Fruit fly (Drosophila melanogaster) whole organism, adult: Measurements from ENCODE around the gene CG14717.

ENCODE experiments used
- CG11617 ChIP-seq: fragments of 200-800 bp; sonication (Bioruptor generic); optimal IDR thresholded peaks from 2 replicates; lab custom pipeline; 2017; ENCODE audit warnings: mild to moderate bottlenecking, missing biosample characterization, missing genetic modification reagents, missing genetic modification characterization
- CG12768 ChIP-seq: fragments of 200-800 bp; sonication (Bioruptor generic); optimal IDR thresholded peaks from 2 replicates; lab custom pipeline; 2017; ENCODE audit warnings: missing biosample characterization, missing genetic modification characterization, mild to moderate bottlenecking, moderate library complexity, missing genetic modification reagents
- CG14711 ChIP-seq: fragments of 200-800 bp; sonication (Bioruptor generic); optimal IDR thresholded peaks from 2 replicates; lab custom pipeline; 2018; ENCODE audit warnings: missing biosample characterization, mild to moderate bottlenecking, missing genetic modification characterization, moderate library complexity
- CG1620 ChIP-seq: fragments of 200-800 bp; sonication (Bioruptor generic); optimal IDR thresholded peaks from 2 replicates; lab custom pipeline; 2016; ENCODE audit warnings: missing biosample characterization, missing genetic modification characterization
- CG33017 ChIP-seq: fragments of 200-800 bp; sonication (Bioruptor generic); optimal IDR thresholded peaks from 2 replicates; lab custom pipeline; 2018; ENCODE audit warnings: missing biosample characterization, mild to moderate bottlenecking, missing genetic modification characterization, moderate library complexity
- CG5204 ChIP-seq: fragments of 200-800 bp; sonication (Bioruptor generic); optimal IDR thresholded peaks from 2 replicates; lab custom pipeline; 2016; ENCODE audit warnings: missing biosample characterization, missing genetic modification characterization
- CG7045 ChIP-seq: fragments of 200-800 bp; sonication (Bioruptor generic); optimal IDR thresholded peaks from 2 replicates; lab custom pipeline; 2017; ENCODE audit warnings: missing biosample characterization, mild to moderate bottlenecking, missing genetic modification characterization
- CG7101 ChIP-seq: fragments of 200-800 bp; sonication (Bioruptor generic); optimal IDR thresholded peaks from 2 replicates; lab custom pipeline; 2018; ENCODE audit warnings: missing biosample characterization, mild to moderate bottlenecking, missing genetic modification characterization, moderate library complexity
- Clk ChIP-seq: fragments of 200-800 bp; sonication (Bioruptor generic); optimal IDR thresholded peaks from 2 replicates; lab custom pipeline; 2017; ENCODE audit warnings: missing biosample characterization, missing genetic modification characterization
- Crg-1 ChIP-seq: fragments of 200-800 bp; sonication (Bioruptor generic); optimal IDR thresholded peaks from 2 replicates; lab custom pipeline; 2016; ENCODE audit warnings: missing biosample characterization, missing genetic modification characterization
- Hr96 ChIP-seq: fragments of 200-800 bp; sonication (Bioruptor generic); optimal IDR thresholded peaks from 2 replicates; lab custom pipeline; 2016; ENCODE audit warnings: missing biosample characterization, missing genetic modification characterization
- Mnt ChIP-seq: fragments of 200-800 bp; sonication (Bioruptor generic); optimal IDR thresholded peaks from 2 replicates; lab custom pipeline; 2016; ENCODE audit warnings: missing biosample characterization, mild to moderate bottlenecking, missing genetic modification characterization
- bab1 ChIP-seq: fragments of 200-800 bp; sonication (Bioruptor generic); optimal IDR thresholded peaks from 3 replicates; lab custom pipeline; 2019; ENCODE audit warnings: missing biosample characterization, mild to moderate bottlenecking, missing genetic modification characterization, moderate library complexity
- cic ChIP-seq: fragments of 200-800 bp; sonication (Bioruptor generic); optimal IDR thresholded peaks from 2 replicates; lab custom pipeline; 2017; ENCODE audit warnings: missing biosample characterization, mild to moderate bottlenecking, missing genetic modification characterization, moderate library complexity
- cnc ChIP-seq, 2 experiments: fragments of >200 bp; optimal IDR thresholded peaks; 2 replicates each; lab custom pipeline; 2017
- kay ChIP-seq: fragments of 200-800 bp; sonication (Bioruptor generic); peaks from one replicate; lab custom pipeline; 2016; ENCODE audit warnings: missing biosample characterization, missing genetic modification characterization, borderline replicate concordance
- ovo ChIP-seq: fragments of 200-800 bp; sonication (Bioruptor generic); optimal IDR thresholded peaks from 2 replicates; lab custom pipeline; 2016; ENCODE audit warnings: missing biosample characterization, missing genetic modification characterization
- pad ChIP-seq: fragments of 200-800 bp; sonication (Bioruptor generic); optimal IDR thresholded peaks from 3 replicates; lab custom pipeline; 2017; ENCODE audit warnings: missing biosample characterization, missing genetic modification characterization, mild to moderate bottlenecking, moderate library complexity, missing genetic modification reagents
- tj ChIP-seq: fragments of 200-800 bp; sonication (Bioruptor generic); optimal IDR thresholded peaks from 3 replicates; lab custom pipeline; 2017; ENCODE audit warnings: missing biosample characterization, mild to moderate bottlenecking, missing genetic modification characterization, moderate library complexity
- toe ChIP-seq: fragments of 200-800 bp; sonication (Bioruptor generic); optimal IDR thresholded peaks from 2 replicates; lab custom pipeline; 2016; ENCODE audit warnings: missing biosample characterization, missing genetic modification characterization

The CG14717 gene

dm6 chr3R:11689900-11690299 is 6.4 kb upstream of the CG14717 start, which contains the start of gene CG6908:
Gene CG6908, minus strand, starts transcription at chr3R:11690051.
- TF ChIP-seq CG5204 (no peak), kay (GFP tag; lab: Kevin White, UChicago) (peak; percentile 33), toe (GFP tag; lab: Kevin White, UChicago) (no peak), cic (peak; percentile 86), CG11617 (GFP tag; lab: Kevin White, UChicago) (no peak), bab1 (GFP tag; lab: Kevin White, UChicago) (no peak), cnc (optimal IDR thresholded peaks at IDR 0.05; lab: Kevin White, UChicago) (peak; percentile 88 to 99), CG7045 (no peak), CG33017 (tag; lab: Kevin White, UChicago) (peak; percentile 42), CG1620 (GFP tag; lab: Kevin White, UChicago) (no peak), Clk (GFP tag; lab: Kevin White, UChicago) (no peak), CG14711 (tag; lab: Kevin White, UChicago) (no peak), Crg-1 (no peak), Hr96 (GFP tag; lab: Kevin White, UChicago) (no peak), tj (no peak), Mnt (GFP tag; lab: Kevin White, UChicago) (peak; percentile 65), ovo (GFP tag; lab: Kevin White, UChicago) (no peak), CG7101 (tag; lab: Kevin White, UChicago) (no peak), pad (GFP tag; lab: Kevin White, UChicago) (peak; percentile 96), CG12768 (peak; percentile 52)

- TF ChIP-seq CG1620 (GFP tag; lab: Kevin White, UChicago) (no peak), pad (GFP tag; lab: Kevin White, UChicago) (no peak), CG33017 (tag; lab: Kevin White, UChicago) (no peak), tj (no peak), Hr96 (GFP tag; lab: Kevin White, UChicago) (no peak), CG12768 (no peak), toe (GFP tag; lab: Kevin White, UChicago) (no peak), CG14711 (tag; lab: Kevin White, UChicago) (no peak), CG7101 (tag; lab: Kevin White, UChicago) (no peak), kay (GFP tag; lab: Kevin White, UChicago) (no peak), cic (no peak)
Observed at dm6 chr3R:11690857-11691471, 5.3 kb upstream of the CG14717 start.

DNA sequence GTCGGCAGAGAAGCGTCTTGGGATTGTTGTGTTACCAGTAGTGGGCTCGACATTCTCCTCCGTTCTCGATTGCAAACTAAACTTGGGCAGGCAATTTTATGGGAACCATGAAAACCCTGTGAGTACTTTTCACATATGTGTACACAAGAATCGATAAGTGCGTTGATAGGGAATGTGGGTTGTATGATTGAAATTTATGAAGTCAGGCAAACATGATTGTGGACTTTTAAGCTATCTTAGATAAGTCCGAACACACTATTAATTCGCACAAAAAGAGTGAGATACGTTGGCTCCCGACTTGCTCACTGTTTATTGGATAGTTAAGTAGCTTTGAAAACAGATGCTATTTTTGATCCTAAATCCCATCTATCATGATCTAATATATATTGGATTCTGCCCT is 4.6 kb upstream of the CG14717 start, which contains the start of gene CG18765:
Gene CG18765, minus strand, starts transcription at position 53 of the 400 bp plus-strand sequence.
- no peak for TF ChIP-seq CG12768
- TF ChIP-seq CG5204 = no peak
- no peak for TF ChIP-seq toe (GFP tag; lab: Kevin White, UChicago)
- no peak for TF ChIP-seq Mnt (GFP tag; lab: Kevin White, UChicago)
- no peak for TF ChIP-seq cic
- TF ChIP-seq CG14711 (tag; lab: Kevin White, UChicago) = no peak
- no peak for TF ChIP-seq Hr96 (GFP tag; lab: Kevin White, UChicago)
- no peak for TF ChIP-seq Clk (GFP tag; lab: Kevin White, UChicago)
- no peak for TF ChIP-seq pad (GFP tag; lab: Kevin White, UChicago)
- no peak for TF ChIP-seq CG11617 (GFP tag; lab: Kevin White, UChicago)
- TF ChIP-seq Crg-1 = no peak
- TF ChIP-seq bab1 (GFP tag; lab: Kevin White, UChicago) = no peak
- TF ChIP-seq CG7045 = no peak
- no peak for TF ChIP-seq CG33017 (tag; lab: Kevin White, UChicago)
- no peak for TF ChIP-seq ovo (GFP tag; lab: Kevin White, UChicago)
- no peak for TF ChIP-seq CG7101 (tag; lab: Kevin White, UChicago)
- TF ChIP-seq tj = no peak

- TF ChIP-seq CG12768 (no peak), CG7045 (no peak), Clk (GFP tag; lab: Kevin White, UChicago) (no peak), ovo (GFP tag; lab: Kevin White, UChicago) (no peak), toe (GFP tag; lab: Kevin White, UChicago) (no peak), Crg-1 (no peak), CG1620 (GFP tag; lab: Kevin White, UChicago) (no peak), Hr96 (GFP tag; lab: Kevin White, UChicago) (no peak), pad (GFP tag; lab: Kevin White, UChicago) (no peak), bab1 (GFP tag; lab: Kevin White, UChicago) (no peak), kay (GFP tag; lab: Kevin White, UChicago) (no peak), CG5204 (no peak), tj (no peak), cnc (optimal IDR thresholded peaks at IDR 0.05; lab: Kevin White, UChicago) (no peak), CG33017 (tag; lab: Kevin White, UChicago) (no peak), CG11617 (GFP tag; lab: Kevin White, UChicago) (no peak), CG14711 (tag; lab: Kevin White, UChicago) (no peak), Mnt (GFP tag; lab: Kevin White, UChicago) (no peak)
Observed at dm6 chr3R:11692504-11692903, 3.8 kb upstream of the CG14717 start.

dm6 chr3R:11694311-11695305 is 1.7 kb upstream of the CG14717 start, which contains the start of gene Fer3:
Gene Fer3, minus strand, starts transcription at chr3R:11694311.
- TF ChIP-seq CG7045 (no peak), CG1620 (GFP tag; lab: Kevin White, UChicago) (no peak), pad (GFP tag; lab: Kevin White, UChicago) (no peak), Hr96 (GFP tag; lab: Kevin White, UChicago) (no peak), cnc (optimal IDR thresholded peaks at IDR 0.05; lab: Kevin White, UChicago) (no peak), ovo (GFP tag; lab: Kevin White, UChicago) (no peak), Crg-1 (no peak), bab1 (GFP tag; lab: Kevin White, UChicago) (no peak), tj (no peak), kay (GFP tag; lab: Kevin White, UChicago) (no peak), CG33017 (tag; lab: Kevin White, UChicago) (no peak)
